Fruit fly (Drosophila melanogaster) whole organism, adult: ENCODE results near the gene CG14321.

Source experiments
- CG11617 ChIP-seq: fragments of 200-800 bp; sonication (Bioruptor generic); optimal IDR thresholded peaks from 2 replicates; lab custom pipeline; 2017; ENCODE audit warnings: mild to moderate bottlenecking, missing biosample characterization, missing genetic modification reagents, missing genetic modification characterization
- CG12768 ChIP-seq: fragments of 200-800 bp; sonication (Bioruptor generic); optimal IDR thresholded peaks from 2 replicates; lab custom pipeline; 2017; ENCODE audit warnings: missing biosample characterization, missing genetic modification characterization, mild to moderate bottlenecking, moderate library complexity, missing genetic modification reagents
- CG14711 ChIP-seq: fragments of 200-800 bp; sonication (Bioruptor generic); optimal IDR thresholded peaks from 2 replicates; lab custom pipeline; 2018; ENCODE audit warnings: missing biosample characterization, mild to moderate bottlenecking, missing genetic modification characterization, moderate library complexity
- CG1620 ChIP-seq: fragments of 200-800 bp; sonication (Bioruptor generic); optimal IDR thresholded peaks from 2 replicates; lab custom pipeline; 2016; ENCODE audit warnings: missing biosample characterization, missing genetic modification characterization
- CG33017 ChIP-seq: fragments of 200-800 bp; sonication (Bioruptor generic); optimal IDR thresholded peaks from 2 replicates; lab custom pipeline; 2018; ENCODE audit warnings: missing biosample characterization, mild to moderate bottlenecking, missing genetic modification characterization, moderate library complexity
- CG7101 ChIP-seq: fragments of 200-800 bp; sonication (Bioruptor generic); optimal IDR thresholded peaks from 2 replicates; lab custom pipeline; 2018; ENCODE audit warnings: missing biosample characterization, mild to moderate bottlenecking, missing genetic modification characterization, moderate library complexity
- Crg-1 ChIP-seq: fragments of 200-800 bp; sonication (Bioruptor generic); optimal IDR thresholded peaks from 2 replicates; lab custom pipeline; 2016; ENCODE audit warnings: missing biosample characterization, missing genetic modification characterization
- Hr96 ChIP-seq: fragments of 200-800 bp; sonication (Bioruptor generic); optimal IDR thresholded peaks from 2 replicates; lab custom pipeline; 2016; ENCODE audit warnings: missing biosample characterization, missing genetic modification characterization
- Mnt ChIP-seq: fragments of 200-800 bp; sonication (Bioruptor generic); optimal IDR thresholded peaks from 2 replicates; lab custom pipeline; 2016; ENCODE audit warnings: missing biosample characterization, mild to moderate bottlenecking, missing genetic modification characterization
- cic ChIP-seq: fragments of 200-800 bp; sonication (Bioruptor generic); optimal IDR thresholded peaks from 2 replicates; lab custom pipeline; 2017; ENCODE audit warnings: missing biosample characterization, mild to moderate bottlenecking, missing genetic modification characterization, moderate library complexity
- pad ChIP-seq: fragments of 200-800 bp; sonication (Bioruptor generic); optimal IDR thresholded peaks from 3 replicates; lab custom pipeline; 2017; ENCODE audit warnings: missing biosample characterization, missing genetic modification characterization, mild to moderate bottlenecking, moderate library complexity, missing genetic modification reagents

dm6 chr3R:17714773-17715344 lies 18.5 kb upstream of the CG14321 start:
- TF ChIP-seq CG14711 (tag; lab: Kevin White, UChicago) (no peak), Crg-1 (GFP tag; lab: Kevin White, UChicago) (no peak), CG7101 (tag; lab: Kevin White, UChicago) (no peak), Mnt (GFP tag; lab: Kevin White, UChicago) (no peak), CG12768 (no peak), cic (GFP tag; lab: Kevin White, UChicago) (no peak), CG33017 (no peak), CG1620 (no peak), pad (GFP tag; lab: Kevin White, UChicago) (peak; percentile 92), CG11617 (GFP tag; lab: Kevin White, UChicago) (no peak), Hr96 (GFP tag; lab: Kevin White, UChicago) (no peak)
